Fruit fly (Drosophila melanogaster) whole organism, embryonic: Measurements from ENCODE around the gene Ant2.

Experiments
- Abd-B ChIP-seq: fragments of 200-800 bp; sonication (Bioruptor generic); optimal IDR thresholded peaks from 2 replicates; lab custom pipeline; 2018; ENCODE audit warnings: missing biosample characterization, mild to moderate bottlenecking, missing genetic modification characterization, moderate library complexity
- Ada2b ChIP-seq: fragments of 200-800 bp; sonication (Bioruptor generic); IDR thresholded peaks from 2 replicates; pipeline ENCODE4 v1.3.6; 2022; ENCODE audit warnings: missing biosample characterization, missing genetic modification characterization
- C15 ChIP-seq: fragments of 200-800 bp; sonication (Bioruptor generic); IDR thresholded peaks from 3 replicates; pipeline ENCODE4 v1.3.6; 2022; ENCODE audit warnings: missing biosample characterization, missing genetic modification characterization
- CG1024 ChIP-seq: fragments of 200-800 bp; sonication (Bioruptor generic); IDR thresholded peaks from 2 replicates; pipeline ENCODE4 v1.3.6; 2022; ENCODE audit warnings: missing biosample characterization, missing genetic modification characterization
- CG10321 ChIP-seq: fragments of 200-800 bp; sonication (Bioruptor generic); IDR thresholded peaks from 2 replicates; pipeline ENCODE4 v1.3.6; 2022; ENCODE audit warnings: missing biosample characterization, missing genetic modification characterization
- CG10366 ChIP-seq: fragments of 200-800 bp; sonication (Bioruptor generic); IDR thresholded peaks from 2 replicates; pipeline ENCODE4 v1.3.6; 2022; ENCODE audit warnings: missing biosample characterization, missing genetic modification characterization
- CG10959 ChIP-seq: fragments of 200-800 bp; sonication (Bioruptor generic); IDR thresholded peaks from 2 replicates; pipeline ENCODE4 v1.3.6; 2022; ENCODE audit warnings: missing biosample characterization, missing genetic modification characterization
- CG11247 ChIP-seq: fragments of 200-800 bp; sonication (Bioruptor generic); IDR thresholded peaks from 2 replicates; pipeline ENCODE4 v1.3.6; 2022; ENCODE audit warnings: missing biosample characterization, missing genetic modification characterization
- CG11695 ChIP-seq: fragments of 200-800 bp; sonication (Bioruptor generic); IDR thresholded peaks from 3 replicates; pipeline ENCODE4 v1.3.6; 2022; ENCODE audit warnings: missing biosample characterization, missing genetic modification characterization
- CG14667 ChIP-seq: fragments of 200-800 bp; sonication (Bioruptor generic); IDR thresholded peaks from 2 replicates; pipeline ENCODE4 v1.3.6; 2022; ENCODE audit warnings: missing biosample characterization, missing genetic modification characterization
- CG15269 ChIP-seq: fragments of 200-800 bp; sonication (Bioruptor generic); optimal IDR thresholded peaks from 2 replicates; lab custom pipeline; 2018; ENCODE audit warnings: missing biosample characterization, mild to moderate bottlenecking, missing genetic modification characterization, moderate library complexity
- CG18764 ChIP-seq: fragments of 200-800 bp; sonication (Bioruptor generic); optimal IDR thresholded peaks from 3 replicates; lab custom pipeline; 2016; ENCODE audit warnings: missing biosample characterization, missing genetic modification characterization
- CG2129 ChIP-seq: fragments of 200-800 bp; sonication (Bioruptor generic); IDR thresholded peaks from 2 replicates; pipeline ENCODE4 v1.3.6; 2022; ENCODE audit warnings: missing biosample characterization, missing genetic modification characterization; ENCODE audit not compliant: partially characterized antibody
- CG2678 ChIP-seq: fragments of 200-800 bp; sonication (Bioruptor generic); optimal IDR thresholded peaks from 3 replicates; lab custom pipeline; 2019; ENCODE audit warnings: missing biosample characterization, mild to moderate bottlenecking, missing genetic modification characterization, moderate library complexity
- CG2889 ChIP-seq: fragments of 200-800 bp; sonication (Bioruptor generic); IDR thresholded peaks from 3 replicates; pipeline ENCODE4 v1.3.6; 2022; ENCODE audit warnings: missing biosample characterization, missing genetic modification characterization
- CG34422 ChIP-seq: fragments of 200-800 bp; sonication (Bioruptor generic); IDR thresholded peaks from 3 replicates; pipeline ENCODE4 v1.3.6; 2022; ENCODE audit warnings: missing biosample characterization, missing genetic modification characterization
- CG3995 ChIP-seq: fragments of 200-800 bp; sonication (Bioruptor generic); optimal IDR thresholded peaks from 3 replicates; lab custom pipeline; 2016; ENCODE audit warnings: missing biosample characterization, missing genetic modification characterization
- CG4707 ChIP-seq: fragments of 200-800 bp; sonication (Bioruptor generic); optimal IDR thresholded peaks from 2 replicates; lab custom pipeline; 2018; ENCODE audit warnings: missing biosample characterization, mild to moderate bottlenecking, missing genetic modification characterization, moderate library complexity
- CG4820 ChIP-seq: fragments of 200-800 bp; sonication (Bioruptor generic); optimal IDR thresholded peaks from 3 replicates; lab custom pipeline; 2016; ENCODE audit warnings: missing biosample characterization, missing genetic modification characterization
- CG5245 ChIP-seq: fragments of 200-800 bp; sonication (Bioruptor generic); optimal IDR thresholded peaks from 3 replicates; lab custom pipeline; 2016; ENCODE audit warnings: missing biosample characterization, missing genetic modification characterization
- CG8290 ChIP-seq, 3 experiments: fragments of 200-800 bp; sonication (Bioruptor generic); optimal IDR thresholded peaks; 2 replicates each; lab custom pipeline; 2016 to 2019; ENCODE audit warnings: missing biosample characterization in 3 of 3, missing genetic modification characterization in 3 of 3, mild to moderate bottlenecking in 2 of 3, moderate library complexity in 1 of 3
- CG9797 ChIP-seq: fragments of 200-800 bp; sonication (Bioruptor generic); optimal IDR thresholded peaks from 3 replicates; lab custom pipeline; 2018; ENCODE audit warnings: missing biosample characterization, mild to moderate bottlenecking, missing genetic modification characterization
- CG9817 ChIP-seq: fragments of 200-800 bp; sonication (Bioruptor generic); optimal IDR thresholded peaks from 2 replicates; lab custom pipeline; 2018; ENCODE audit warnings: missing biosample characterization, mild to moderate bottlenecking, missing genetic modification characterization, moderate library complexity
- D19A ChIP-seq: fragments of 200-800 bp; optimal IDR thresholded peaks from 3 replicates; lab custom pipeline; 2019; ENCODE audit warnings: missing biosample characterization, mild to moderate bottlenecking, missing genetic modification characterization, moderate library complexity
- Dbx ChIP-seq: fragments of 200-800 bp; sonication (Bioruptor generic); IDR thresholded peaks from 3 replicates; pipeline ENCODE4 v1.3.6; 2022; ENCODE audit warnings: missing biosample characterization, missing genetic modification characterization
- Fer2 ChIP-seq: fragments of 200-800 bp; sonication (Bioruptor generic); optimal IDR thresholded peaks from 2 replicates; lab custom pipeline; 2018; ENCODE audit warnings: missing biosample characterization, mild to moderate bottlenecking, missing genetic modification characterization, moderate library complexity
- H2.0 ChIP-seq: fragments of 200-800 bp; sonication (Bioruptor generic); IDR thresholded peaks from 2 replicates; pipeline ENCODE4 v1.3.6; 2022; ENCODE audit warnings: missing biosample characterization, missing genetic modification characterization
- Sry-β ChIP-seq: fragments of 200-800 bp; sonication (Bioruptor generic); optimal IDR thresholded peaks from 2 replicates; lab custom pipeline; 2018; ENCODE audit warnings: missing biosample characterization, mild to moderate bottlenecking, missing genetic modification characterization, moderate library complexity
- Taf1 ChIP-seq: fragments of 200-800 bp; sonication (Bioruptor generic); IDR thresholded peaks from 2 replicates; pipeline ENCODE4 v1.3.6; 2022; ENCODE audit warnings: missing biosample characterization, missing genetic modification characterization
- Trl ChIP-seq, 3 experiments: fragments of >200 bp in 2 of 3; fragments of 200-800 bp in 1 of 3; sonication (Bioruptor generic) in 1 of 3; optimal IDR thresholded peaks; 2 replicates in 1 of 3; 3 replicates in 2 of 3; lab custom pipeline; 2016 to 2017; ENCODE audit warnings: missing biosample characterization in 1 of 3, missing genetic modification characterization in 1 of 3
- Usf ChIP-seq: fragments of 200-800 bp; sonication (Bioruptor generic); optimal IDR thresholded peaks from 2 replicates; lab custom pipeline; 2017; ENCODE audit warnings: missing genotype, missing biosample characterization, missing genetic modification characterization
- YL-1 ChIP-seq: fragments of 200-800 bp; sonication (Bioruptor generic); optimal IDR thresholded peaks from 3 replicates; lab custom pipeline; 2017; ENCODE audit warnings: missing biosample characterization, mild to moderate bottlenecking, missing genetic modification characterization
- ab ChIP-seq: fragments of 200-800 bp; sonication (Bioruptor generic); optimal IDR thresholded peaks from 2 replicates; lab custom pipeline; 2016; ENCODE audit warnings: missing biosample characterization, missing genetic modification characterization
- ase ChIP-seq: fragments of 200-800 bp; sonication (Bioruptor generic); IDR thresholded peaks from 3 replicates; pipeline ENCODE4 v1.3.6; 2022; ENCODE audit warnings: missing biosample characterization, missing genetic modification characterization
- bcd ChIP-seq: fragments of 200-800 bp; sonication (Bioruptor generic); optimal IDR thresholded peaks from 2 replicates; lab custom pipeline; 2017; ENCODE audit warnings: missing biosample characterization, mild to moderate bottlenecking, missing genetic modification characterization
- chinmo ChIP-seq: fragments of 200-800 bp; sonication (Bioruptor generic); IDR thresholded peaks from 4 replicates; pipeline ENCODE4 v1.3.6; 2022; ENCODE audit warnings: missing biosample characterization, missing genetic modification characterization; ENCODE audit not compliant: partially characterized antibody
- crc ChIP-seq: fragments of 200-800 bp; sonication (Bioruptor generic); optimal IDR thresholded peaks from 2 replicates; lab custom pipeline; 2016; ENCODE audit warnings: missing biosample characterization, missing genetic modification characterization
- dmrt99B ChIP-seq: fragments of 200-800 bp; sonication (Bioruptor generic); optimal IDR thresholded peaks from 2 replicates; lab custom pipeline; 2018; ENCODE audit warnings: missing biosample characterization, mild to moderate bottlenecking, missing genetic modification characterization, moderate library complexity
- fd64A ChIP-seq: fragments of 200-800 bp; sonication (Bioruptor generic); optimal IDR thresholded peaks from 3 replicates; lab custom pipeline; 2018; ENCODE audit warnings: missing biosample characterization, mild to moderate bottlenecking, missing genetic modification characterization
- gfzf ChIP-seq: fragments of 200-800 bp; sonication (Bioruptor generic); optimal IDR thresholded peaks from 2 replicates; lab custom pipeline; 2016; ENCODE audit warnings: missing biosample characterization, mild to moderate bottlenecking, missing genetic modification characterization, moderate library complexity
- grn ChIP-seq: fragments of 200-800 bp; sonication (Bioruptor generic); optimal IDR thresholded peaks from 3 replicates; lab custom pipeline; 2017; ENCODE audit warnings: missing biosample characterization, missing genetic modification characterization
- klu ChIP-seq: fragments of 200-800 bp; sonication (Bioruptor generic); IDR thresholded peaks from 2 replicates; pipeline ENCODE4 v1.3.6; 2022; ENCODE audit warnings: missing biosample characterization, missing genetic modification characterization
- prd ChIP-seq, 3 experiments: fragments of >200 bp in 2 of 3; fragments of 200-800 bp in 1 of 3; sonication (Bioruptor generic) in 1 of 3; optimal IDR thresholded peaks in 2 of 3; IDR thresholded peaks in 1 of 3; 2 replicates in 2 of 3; 3 replicates in 1 of 3; pipeline versions ENCODE4 v1.3.6 to Lab custom; 2017 to 2022; ENCODE audit warnings: missing biosample characterization in 1 of 3, missing genetic modification characterization in 1 of 3
- salm ChIP-seq: fragments of 200-800 bp; sonication (Bioruptor generic); optimal IDR thresholded peaks from 2 replicates; lab custom pipeline; 2018; ENCODE audit warnings: missing biosample characterization, mild to moderate bottlenecking, missing genetic modification characterization
- scrt ChIP-seq: fragments of 200-800 bp; sonication (Bioruptor generic); optimal IDR thresholded peaks from 2 replicates; lab custom pipeline; 2018; ENCODE audit warnings: missing biosample characterization, mild to moderate bottlenecking, missing genetic modification characterization, moderate library complexity
- sima ChIP-seq: fragments of 200-800 bp; sonication (Bioruptor generic); optimal IDR thresholded peaks from 2 replicates; lab custom pipeline; 2016; ENCODE audit warnings: missing biosample characterization, missing genetic modification characterization
- ssp ChIP-seq: fragments of 200-800 bp; sonication (Bioruptor generic); IDR thresholded peaks from 2 replicates; pipeline ENCODE4 v1.3.6; 2022; ENCODE audit warnings: missing biosample characterization, missing genetic modification characterization
- unc-4 ChIP-seq: fragments of 200-800 bp; sonication (Bioruptor generic); IDR thresholded peaks from 2 replicates; pipeline ENCODE4 v1.3.6; 2022; ENCODE audit warnings: missing biosample characterization, missing genetic modification characterization; ENCODE audit not compliant: partially characterized antibody

Ant2 gene

dm6 chrX:10767350-10768005 lies 19.2 kb downstream of the Ant2 start (continued):
- TF ChIP-seq CG4707 (GFP tag; lab: Kevin White, UChicago) (no peak), CG9797 (GFP tag; lab: Kevin White, UChicago) (no peak), klu (GFP tag; lab: Robert Waterston, UW) (no peak), CG18764 (peak; percentile 17), fd64A (no peak), CG10366 (peak; percentile 49), CG34422 (peak; percentile 70; the same call in 1 of the 3 replicates), CG11247 (GFP tag; lab: Robert Waterston, UW) (peak; percentile 51; the same call in 1 of the 2 replicates), unc-4 (no peak), prd (optimal IDR thresholded peaks at IDR 0.05; lab: Kevin White, UChicago) (no peak), prd (GFP tag; IDR thresholded peaks at IDR 0.05; lab: Robert Waterston, UW) (peak; percentile 66; the same call in 2 of the 3 replicates), CG1024 (GFP tag; lab: Robert Waterston, UW) (peak; percentile 17; the same call in 1 of the 2 replicates), chinmo (GFP tag; lab: Robert Waterston, UW) (no peak), dmrt99B (peak; percentile 56), CG3995 (no peak), crc (GFP tag; lab: Kevin White, UChicago) (peak; percentile 24), CG2889 (GFP tag; lab: Robert Waterston, UW) (0 out of 3 replicates have a peak, but pooled peaks have one; percentile 19), C15 (GFP tag; lab: Robert Waterston, UW) (no peak), sima (GFP tag; lab: Kevin White, UChicago) (no peak), CG14667 (GFP tag; lab: Robert Waterston, UW) (no peak), CG4820 (GFP tag; lab: Kevin White, UChicago) (peak; percentile 5), Trl (optimal IDR thresholded peaks at IDR 0.05; lab: Kevin White, UChicago) (peak in 1 of 2 experiments; percentile 35), Trl (GFP tag; optimal IDR thresholded peaks at IDR 0.05; lab: Kevin White, UChicago) (peak; percentile 61), ase (GFP tag; lab: Robert Waterston, UW) (peak; percentile 68; the same call in 2 of the 3 replicates), CG9817 (tag; lab: Kevin White, UChicago) (peak; percentile 55), Sry-β (GFP tag; lab: Kevin White, UChicago) (no peak), ab (GFP tag; lab: Kevin White, UChicago) (no peak), Fer2 (tag; lab: Kevin White, UChicago) (peak; percentile 31), D19A (tag; lab: Kevin White, UChicago) (peak; percentile 28), YL-1 (GFP tag; lab: Kevin White, UChicago) (peak; percentile 80), Taf1 (GFP tag; lab: Robert Waterston, UW) (no peak), CG2678 (tag; lab: Kevin White, UChicago) (peak; percentile 73), Dbx (peak; percentile 81), ssp (no peak), gfzf (GFP tag; lab: Kevin White, UChicago) (no peak), CG5245 (GFP tag; lab: Kevin White, UChicago) (no peak), bcd (GFP tag; lab: Kevin White, UChicago) (peak; percentile 51), H2.0 (peak; percentile 31; the same call in 1 of the 2 replicates), CG15269 (tag; lab: Kevin White, UChicago) (peak; percentile 67), CG10959 (no peak), CG11695 (GFP tag; lab: Robert Waterston, UW) (0 out of 3 replicates have a peak, but pooled peaks have one; percentile 54), CG2129 (no peak), salm (tag; lab: Kevin White, UChicago) (peak; percentile 1), grn (GFP tag; lab: Kevin White, UChicago) (peak; percentile 58), CG10321 (GFP tag; lab: Robert Waterston, UW) (no peak), Usf (GFP tag; lab: Kevin White, UChicago) (no peak), CG8290 (GFP tag; optimal IDR thresholded peaks at IDR 0.05; lab: Kevin White, UChicago) (no peak), CG8290 (tag; optimal IDR thresholded peaks at IDR 0.05; lab: Kevin White, UChicago) (peak in 1 of 2 experiments; percentile 84), scrt (peak; percentile 40), Ada2b (peak; percentile 48), Abd-B (GFP tag; lab: Kevin White, UChicago) (no peak)
